Worm (Caenorhabditis elegans): Measurements from ENCODE around the gene C42D4.3.

ce11 chrIV:7171222-7171621, 7.8 kb upstream of the C42D4.3 start, which contains the start of gene str-220:
- TF ChIP-seq nhr-84 (tag; optimal IDR thresholded peaks at IDR 0.05) (no peak), snpc-4 (tag; optimal IDR thresholded peaks at IDR 0.05) (no peak), lsy-2 (tag; optimal IDR thresholded peaks at IDR 0.05) (no peak), nhr-47 (tag; optimal IDR thresholded peaks at IDR 0.05) (no peak), ama-1 (optimal IDR thresholded peaks at IDR 0.05) (no peak), unc-62 (GFP tag; optimal IDR thresholded peaks at IDR 0.05) (no peak), elt-2 (tag; optimal IDR thresholded peaks at IDR 0.05) (no peak), nhr-76 (tag; optimal IDR thresholded peaks at IDR 0.05) (no peak), alr-1 (tag; optimal IDR thresholded peaks at IDR 0.05; ENCODE audit: borderline replicate concordance) (no peak), ztf-11 (tag; optimal IDR thresholded peaks at IDR 0.05) (no peak), hlh-4 (tag; optimal IDR thresholded peaks at IDR 0.05) (no peak), ces-1 (GFP tag; optimal IDR thresholded peaks at IDR 0.05) (no peak), xbp-1 (tag; optimal IDR thresholded peaks at IDR 0.05) (no peak), zag-1 (tag; optimal IDR thresholded peaks at IDR 0.05) (no peak)
